Worm (Caenorhabditis elegans): ENCODE data around the gene F02A9.7.

F02A9.7 gene

DNA sequence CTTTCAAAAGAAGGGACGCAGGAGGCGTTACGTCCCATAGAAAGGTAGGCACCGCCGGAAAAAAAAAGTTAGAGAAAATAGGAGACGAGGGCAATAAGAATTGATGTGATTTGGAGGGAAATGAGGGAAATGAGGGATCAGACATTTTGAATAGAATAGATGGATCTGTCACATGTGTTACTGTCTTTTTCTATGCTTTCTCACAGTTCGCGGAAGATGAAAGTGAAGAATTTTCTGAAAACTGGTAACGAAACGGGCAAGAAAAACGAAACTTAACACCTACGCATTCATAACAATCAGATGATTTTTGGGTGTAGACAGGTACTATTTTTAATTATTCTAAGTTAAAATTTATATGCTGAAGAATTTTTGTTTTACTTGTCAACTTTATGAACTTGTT is 37.8 kb downstream of the F02A9.7 start, which contains the start of gene R107.9:
TSS of gene R107.9 (plus strand) at position 301 of the 400 bp plus-strand sequence.
- no peak for TF ChIP-seq efl-1 (optimal IDR thresholded peaks at IDR 0.05)
- TF ChIP-seq efl-1 (GFP tag; optimal IDR thresholded peaks at IDR 0.05 in 1 of 2): peak in 1 of 2 experiments; percentile 73
- TF ChIP-seq ceh-90 (tag; optimal IDR thresholded peaks at IDR 0.05): no peak
- TF ChIP-seq hlh-17 (GFP tag; optimal IDR thresholded peaks at IDR 0.05; ENCODE audit: borderline replicate concordance): no peak
- peak; percentile 40 for TF ChIP-seq blmp-1 (tag; optimal IDR thresholded peaks at IDR 0.05)
- no peak for TF ChIP-seq ceh-8 (GFP tag; optimal IDR thresholded peaks at IDR 0.05)

DNA sequence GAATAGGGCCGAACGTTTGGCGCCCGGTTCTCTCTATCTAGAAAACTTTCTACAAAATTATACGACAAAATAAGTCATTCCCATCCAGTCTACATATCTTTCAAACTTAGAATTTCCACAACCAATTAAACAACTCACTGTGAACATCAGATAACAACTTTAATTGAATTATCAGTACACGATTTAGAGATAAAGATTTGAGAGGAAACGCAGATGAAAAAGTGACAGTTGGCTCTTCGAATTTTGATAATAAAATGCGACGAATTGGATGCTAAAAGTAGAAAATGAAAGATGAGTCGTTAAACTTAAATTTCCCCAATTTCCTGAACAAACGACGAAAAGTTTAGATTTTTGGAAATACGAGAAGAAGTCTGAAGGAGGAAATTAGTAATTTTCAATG is 40.4 kb downstream of the F02A9.7 start:
- TF ChIP-seq elt-2 (tag; optimal IDR thresholded peaks at IDR 0.05) (peak; percentile 48), pqm-1 (tag; optimal IDR thresholded peaks at IDR 0.05) (peak; percentile 8), rnt-1 (tag; optimal IDR thresholded peaks at IDR 0.05) (peak; percentile 7), mef-2 (tag; optimal IDR thresholded peaks at IDR 0.05) (no peak)

ce11 chrIII:9034133-9034532 is 41.3 kb downstream of the F02A9.7 start:
- TF ChIP-seq elt-2 (tag; optimal IDR thresholded peaks at IDR 0.05) (peak; percentile 9), fkh-4 (tag; optimal IDR thresholded peaks at IDR 0.05; ENCODE audit: borderline replicate concordance) (no peak)

DNA sequence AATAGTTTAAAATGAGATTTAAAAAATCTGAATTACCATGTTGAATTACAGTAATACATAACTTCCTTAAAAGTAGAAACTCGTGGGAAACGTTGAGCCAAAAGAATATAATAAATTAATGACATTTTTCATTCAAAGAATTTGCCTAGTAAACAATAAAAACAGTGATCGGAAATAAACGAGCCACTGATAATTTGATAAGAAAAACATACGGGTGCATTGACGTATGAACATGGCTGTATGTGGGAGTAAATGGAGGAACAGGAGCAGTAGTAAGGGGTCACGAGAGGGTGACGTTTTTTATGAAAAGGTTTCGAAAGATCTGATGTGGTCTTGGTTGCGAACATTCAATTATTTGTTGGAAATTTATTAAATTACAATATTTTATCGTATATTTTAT is 44.6 kb downstream of the F02A9.7 start:
- TF ChIP-seq fkh-8 (tag; optimal IDR thresholded peaks at IDR 0.05) (peak; percentile 5), nhr-47 (tag; optimal IDR thresholded peaks at IDR 0.05) (peak; percentile 32), nhr-71 (tag; optimal IDR thresholded peaks at IDR 0.05) (peak; percentile 41), ztf-4 (tag; optimal IDR thresholded peaks at IDR 0.05) (no peak)

DNA sequence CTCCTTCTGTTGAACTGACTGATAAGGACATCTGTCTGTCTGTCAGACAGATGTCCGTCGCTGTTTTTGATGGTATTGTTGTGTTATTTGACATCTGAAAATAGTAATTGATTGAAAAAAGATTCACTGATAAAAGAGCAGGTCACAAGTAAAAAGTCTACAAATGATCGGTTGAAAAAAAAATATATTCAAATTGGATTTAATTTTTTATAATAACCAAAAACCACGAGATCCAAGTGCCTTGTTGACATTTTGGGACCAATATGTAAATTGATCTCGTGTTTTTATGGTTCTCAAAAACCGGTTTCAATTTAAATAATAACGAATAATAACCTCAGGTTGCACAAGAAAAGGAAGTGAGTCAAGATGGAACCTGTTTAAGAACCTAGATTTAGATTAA is 48.5 kb downstream of the F02A9.7 start, which contains the start of gene F59B2.13:
TSS of gene F59B2.13 (minus strand) at position 101 of the 400 bp plus-strand sequence.
- no peak for TF ChIP-seq xbp-1 (tag; optimal IDR thresholded peaks at IDR 0.05)
- TF ChIP-seq hlh-4 (tag; optimal IDR thresholded peaks at IDR 0.05): no peak
- TF ChIP-seq nhr-84 (tag; optimal IDR thresholded peaks at IDR 0.05): no peak
- no peak for TF ChIP-seq zag-1 (tag; optimal IDR thresholded peaks at IDR 0.05)
- TF ChIP-seq pag-3 (tag; optimal IDR thresholded peaks at IDR 0.05; ENCODE audit: borderline replicate concordance, insufficient read depth): no peak
- no peak for TF ChIP-seq blmp-1 (tag; optimal IDR thresholded peaks at IDR 0.05)
- no peak for TF ChIP-seq efl-1 (optimal IDR thresholded peaks at IDR 0.05)
- no peak for TF ChIP-seq efl-1 (GFP tag; optimal IDR thresholded peaks at IDR 0.05 in 1 of 2)
